Worm (Caenorhabditis elegans): Measurements from ENCODE around the gene agr-1.
A peak's percentile ranks its signal among the peaks of the same experiment; 100 is the strongest.

Gene agr-1

DNA sequence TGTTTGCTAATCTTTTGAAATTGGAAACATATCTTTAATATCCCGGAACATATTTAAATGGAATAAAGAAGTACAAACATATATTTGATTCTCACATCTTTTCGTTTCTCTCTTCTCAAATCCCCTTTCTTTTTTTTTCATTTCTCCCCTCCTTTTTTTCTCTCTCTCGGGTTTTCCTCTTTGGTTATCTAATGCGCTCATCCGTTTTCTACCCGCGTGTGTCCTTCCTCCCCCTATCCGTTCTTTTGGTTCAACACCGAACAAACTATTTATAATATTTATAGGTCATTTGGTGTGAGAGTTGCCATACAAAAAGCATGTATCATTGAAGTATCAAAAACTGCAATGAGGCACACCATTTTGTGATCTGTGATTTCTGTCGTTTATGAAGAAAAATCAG is 48.9 kb upstream of the agr-1 start (continued):
- TF ChIP-seq aha-1 (tag) = peak; percentile 21
- TF ChIP-seq T20F7.1 (GFP tag; optimal IDR thresholded peaks at IDR 0.05) = no peak
- no peak for TF ChIP-seq zfp-3 (GFP tag; conservative IDR thresholded peaks at IDR 0.05)
- no peak for TF ChIP-seq spr-1 (tag; optimal IDR thresholded peaks at IDR 0.05)
- TF ChIP-seq ctbp-1 (GFP tag; IDR thresholded peaks at IDR 0.05) = peak; percentile 77

DNA sequence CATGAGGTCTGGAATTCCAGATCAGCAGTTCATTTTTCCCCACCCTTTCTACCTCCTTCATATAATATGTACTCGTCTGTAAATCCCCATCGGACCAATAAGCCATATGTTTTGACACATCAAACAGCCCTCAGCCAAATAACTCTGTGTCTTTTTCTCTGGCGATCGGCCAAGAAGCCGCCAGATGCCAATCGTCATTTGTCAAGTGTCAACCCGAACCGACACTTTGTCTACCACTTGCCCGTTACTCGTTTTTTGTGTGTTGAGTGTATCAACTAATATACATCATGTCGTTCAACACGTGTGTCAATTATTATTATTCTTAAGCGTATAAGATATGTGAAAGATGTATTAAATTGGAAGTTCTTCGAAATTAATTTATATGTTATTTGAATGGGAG is 48.3 kb upstream of the agr-1 start:
- TF ChIP-seq hlh-30 (tag; optimal IDR thresholded peaks at IDR 0.05; ENCODE audit: insufficient read depth) (peak; percentile 41), ceh-44 (GFP tag; IDR thresholded peaks at IDR 0.05) (no peak), zfp-2 (tag; optimal IDR thresholded peaks at IDR 0.05) (no peak), mes-2 (tag; optimal IDR thresholded peaks at IDR 0.05; ENCODE audit: poor library complexity, severe bottlenecking) (peak; percentile 2), lin-13 (GFP tag; optimal IDR thresholded peaks at IDR 0.05) (no peak), zfp-3 (GFP tag; conservative IDR thresholded peaks at IDR 0.05) (no peak), unc-62 (GFP tag; optimal IDR thresholded peaks at IDR 0.05 in 1 of 2) (peak in 1 of 2 experiments; percentile 100), unc-62 (tag; optimal IDR thresholded peaks at IDR 0.05) (peak; percentile 55), rbr-2 (tag; optimal IDR thresholded peaks at IDR 0.05) (peak; percentile 10), vab-7 (GFP tag; IDR thresholded peaks at IDR 0.05) (peak; percentile 27; the same call in 1 of the 2 replicates), lsy-2 (tag; optimal IDR thresholded peaks at IDR 0.05) (peak in 1 of 2 experiments; percentile 31), hmg-1.1 (GFP tag; IDR thresholded peaks at IDR 0.05) (peak; percentile 32; the same call in 1 of the 2 replicates), cey-2 (tag; optimal IDR thresholded peaks at IDR 0.05; ENCODE audit: borderline replicate concordance, insufficient read depth) (no peak), daf-8 (GFP tag; IDR thresholded peaks at IDR 0.05) (no peak), hlh-11 (tag; optimal IDR thresholded peaks at IDR 0.05) (peak; percentile 69), mep-1 (tag; optimal IDR thresholded peaks at IDR 0.05) (peak; percentile 45), daf-16 (GFP tag; optimal IDR thresholded peaks at IDR 0.05) (peak in 1 of 2 experiments; percentile 54), daf-16 (tag; optimal IDR thresholded peaks at IDR 0.05) (no peak), ceh-82 (tag; optimal IDR thresholded peaks at IDR 0.05) (no peak), nhr-28 (tag; optimal IDR thresholded peaks at IDR 0.05) (peak; percentile 27), F44E2.7 (GFP tag; IDR thresholded peaks at IDR 0.05) (no peak), mxl-3 (GFP tag; optimal IDR thresholded peaks at IDR 0.05) (peak; percentile 68), ceh-20 (GFP tag; IDR thresholded peaks at IDR 0.05) (peak; percentile 88; the same call in 1 of the 2 replicates), ceh-28 (tag; optimal IDR thresholded peaks at IDR 0.05) (no peak), tra-1 (GFP tag; IDR thresholded peaks at IDR 0.05) (peak; percentile 78), lin-39 (tag; optimal IDR thresholded peaks at IDR 0.05) (no peak), pha-4 (GFP tag; IDR thresholded peaks at IDR 0.05) (no peak), pha-4 (tag; optimal IDR thresholded peaks at IDR 0.05) (no peak), mdl-1 (tag; optimal IDR thresholded peaks at IDR 0.05) (peak in 1 of 2 experiments; percentile 23), unc-130 (GFP tag; optimal IDR thresholded peaks at IDR 0.05) (no peak), nhr-76 (tag; optimal IDR thresholded peaks at IDR 0.05) (no peak), dmd-6 (GFP tag; IDR thresholded peaks at IDR 0.05) (peak; percentile 56), ceh-62 (tag; optimal IDR thresholded peaks at IDR 0.05) (no peak), skn-1 (tag; optimal IDR thresholded peaks at IDR 0.05) (no peak), egl-43 (GFP tag; IDR thresholded peaks at IDR 0.05) (no peak), nhr-102 (tag; optimal IDR thresholded peaks at IDR 0.05) (no peak), nhr-11 (tag; optimal IDR thresholded peaks at IDR 0.05) (peak; percentile 21)

- TF ChIP-seq spr-3 (GFP tag; optimal IDR thresholded peaks at IDR 0.05) = no peak
- TF ChIP-seq dmd-8 (GFP tag; IDR thresholded peaks at IDR 0.05) = no peak
- TF ChIP-seq ztf-7 (tag; optimal IDR thresholded peaks at IDR 0.05) = no peak
- TF ChIP-seq dmd-6 (GFP tag; IDR thresholded peaks at IDR 0.05) = peak; percentile 80
- TF ChIP-seq saeg-2 (GFP tag; IDR thresholded peaks at IDR 0.05) = no peak
- TF ChIP-seq ces-1 (GFP tag; optimal IDR thresholded peaks at IDR 0.05) = no peak
- TF ChIP-seq mxl-3 (GFP tag; optimal IDR thresholded peaks at IDR 0.05) = peak; percentile 87
- no peak for TF ChIP-seq aly-2 (tag; optimal IDR thresholded peaks at IDR 0.05)
- TF ChIP-seq mdl-1 (tag; optimal IDR thresholded peaks at IDR 0.05) = peak; percentile 1 to 87
- no peak for TF ChIP-seq dpl-1 (GFP tag; optimal IDR thresholded peaks at IDR 0.05)
- TF ChIP-seq unc-39 (tag; optimal IDR thresholded peaks at IDR 0.05) = no peak
- no peak for TF ChIP-seq snpc-1.2 (GFP tag; IDR thresholded peaks at IDR 0.05)
- no peak for TF ChIP-seq snpc-4 (tag; optimal IDR thresholded peaks at IDR 0.05)
- TF ChIP-seq lim-7 (GFP tag; IDR thresholded peaks at IDR 0.05) = no peak
These were observed 47.4 kb upstream of the agr-1 start for ce11 chrII:6822347-6822746.
